Fruit fly (Drosophila melanogaster) whole organism, embryonic: ENCODE measurements around the gene Noc2.

ENCODE experiments used
- Blimp-1 ChIP-seq: fragments of 200-800 bp; sonication (Bioruptor generic); optimal IDR thresholded peaks from 3 replicates; lab custom pipeline; 2018; ENCODE audit warnings: missing biosample characterization, missing genetic modification characterization, mild to moderate bottlenecking, moderate library complexity, missing genetic modification reagents
- CG10274 ChIP-seq: fragments of 200-800 bp; sonication (Bioruptor generic); optimal IDR thresholded peaks from 3 replicates; lab custom pipeline; 2017; ENCODE audit warnings: missing biosample characterization, mild to moderate bottlenecking, missing genetic modification characterization
- CG10431 ChIP-seq: fragments of 200-800 bp; sonication (Bioruptor generic); optimal IDR thresholded peaks from 3 replicates; lab custom pipeline; 2018; ENCODE audit warnings: missing biosample characterization, mild to moderate bottlenecking, missing genetic modification characterization
- CG10654 ChIP-seq: fragments of 200-800 bp; sonication (Bioruptor generic); optimal IDR thresholded peaks from 2 replicates; lab custom pipeline; 2016; ENCODE audit warnings: missing biosample characterization, missing genetic modification characterization
- CG11093 ChIP-seq: fragments of 200-800 bp; sonication (Bioruptor generic); IDR thresholded peaks from 3 replicates; pipeline ENCODE4 v1.3.6; 2022; ENCODE audit warnings: missing biosample characterization, missing genetic modification characterization
- CG11696 ChIP-seq: fragments of 200-800 bp; sonication (Bioruptor generic); IDR thresholded peaks from 2 replicates; pipeline ENCODE4 v1.3.6; 2022; ENCODE audit warnings: missing biosample characterization, missing genetic modification characterization
- CG12659 ChIP-seq: fragments of 200-800 bp; sonication (Bioruptor generic); optimal IDR thresholded peaks from 3 replicates; lab custom pipeline; 2017; ENCODE audit warnings: mild to moderate bottlenecking, missing biosample characterization, missing genetic modification reagents, missing genetic modification characterization
- CG13775 ChIP-seq: fragments of 200-800 bp; sonication (Bioruptor generic); optimal IDR thresholded peaks from 3 replicates; lab custom pipeline; 2017; ENCODE audit warnings: missing biosample characterization, mild to moderate bottlenecking, missing genetic modification characterization
- CG13894 ChIP-seq: fragments of 200-800 bp; sonication (Bioruptor generic); optimal IDR thresholded peaks from 3 replicates; lab custom pipeline; 2018; ENCODE audit warnings: missing biosample characterization, mild to moderate bottlenecking, missing genetic modification characterization, moderate library complexity
- CG1529 ChIP-seq: fragments of 200-800 bp; sonication (Bioruptor generic); optimal IDR thresholded peaks from 3 replicates; lab custom pipeline; 2018; ENCODE audit warnings: missing biosample characterization, missing genetic modification characterization
- CG16815 ChIP-seq: fragments of 200-800 bp; sonication (Bioruptor generic); optimal IDR thresholded peaks from 3 replicates; lab custom pipeline; 2017; ENCODE audit warnings: missing biosample characterization, mild to moderate bottlenecking, missing genetic modification characterization
- CG17385 ChIP-seq: fragments of 200-800 bp; sonication (Bioruptor generic); optimal IDR thresholded peaks from 3 replicates; lab custom pipeline; 2018; ENCODE audit warnings: missing biosample characterization, mild to moderate bottlenecking, missing genetic modification characterization
- CG3407 ChIP-seq: fragments of 200-800 bp; sonication (Bioruptor generic); optimal IDR thresholded peaks from 2 replicates; lab custom pipeline; 2018; ENCODE audit warnings: missing biosample characterization, mild to moderate bottlenecking, missing genetic modification characterization
- CG5245 ChIP-seq: fragments of 200-800 bp; sonication (Bioruptor generic); optimal IDR thresholded peaks from 3 replicates; lab custom pipeline; 2016; ENCODE audit warnings: missing biosample characterization, missing genetic modification characterization
- CG7928 ChIP-seq: fragments of 200-800 bp; sonication (Bioruptor generic); optimal IDR thresholded peaks from 2 replicates; lab custom pipeline; 2017; ENCODE audit warnings: missing biosample characterization, mild to moderate bottlenecking, missing genetic modification characterization
- CG7987 ChIP-seq: fragments of 200-800 bp; sonication (Bioruptor generic); optimal IDR thresholded peaks from 2 replicates; lab custom pipeline; 2018; ENCODE audit warnings: missing biosample characterization, mild to moderate bottlenecking, missing genetic modification characterization, moderate library complexity
- CkIIα-i1 ChIP-seq: fragments of 200-800 bp; sonication (Bioruptor generic); IDR thresholded peaks from 2 replicates; pipeline ENCODE4 v1.3.6; 2022; ENCODE audit warnings: missing biosample characterization, missing genetic modification characterization
- D ChIP-seq, 2 experiments: fragments of 200-800 bp in 1 of 2; fragments of >200 bp in 1 of 2; sonication (Bioruptor generic) in 1 of 2; optimal IDR thresholded peaks; 2 replicates in 1 of 2; 3 replicates in 1 of 2; lab custom pipeline; 2017; ENCODE audit warnings: mild to moderate bottlenecking in 1 of 2, missing biosample characterization in 1 of 2, missing genetic modification characterization in 1 of 2, missing genetic modification reagents in 1 of 2
- Fer3 ChIP-seq: fragments of 200-800 bp; sonication (Bioruptor generic); optimal IDR thresholded peaks from 2 replicates; lab custom pipeline; 2018; ENCODE audit warnings: missing biosample characterization, mild to moderate bottlenecking, missing genetic modification characterization, moderate library complexity
- Gsc ChIP-seq: fragments of 200-800 bp; sonication (Bioruptor generic); IDR thresholded peaks from 2 replicates; pipeline ENCODE4 v1.3.6; 2022; ENCODE audit warnings: missing biosample characterization, missing genetic modification characterization
- Gug ChIP-seq: fragments of 200-800 bp; sonication (Bioruptor generic); IDR thresholded peaks from 4 replicates; pipeline ENCODE4 v1.3.6; 2022; ENCODE audit warnings: missing biosample characterization, missing genetic modification characterization
- H15 ChIP-seq: fragments of 200-800 bp; sonication (Bioruptor generic); IDR thresholded peaks from 3 replicates; pipeline ENCODE4 v1.3.6; 2022; ENCODE audit warnings: missing biosample characterization, missing genetic modification characterization
- HLH4C ChIP-seq: fragments of 200-800 bp; sonication (Bioruptor generic); IDR thresholded peaks from 3 replicates; pipeline ENCODE4 v1.3.6; 2022; ENCODE audit warnings: missing biosample characterization, missing genetic modification characterization; ENCODE audit not compliant: partially characterized antibody
- HLH54F ChIP-seq: fragments of 200-800 bp; sonication (Bioruptor generic); optimal IDR thresholded peaks from 3 replicates; lab custom pipeline; 2016; ENCODE audit warnings: missing biosample characterization, missing genetic modification characterization
- Hand ChIP-seq: fragments of 200-800 bp; sonication (Bioruptor generic); optimal IDR thresholded peaks from 2 replicates; lab custom pipeline; 2017; ENCODE audit warnings: mild to moderate bottlenecking, missing biosample characterization, missing genetic modification reagents, missing genetic modification characterization
- Hmx ChIP-seq: fragments of 200-800 bp; sonication (Bioruptor generic); optimal IDR thresholded peaks from 2 replicates; lab custom pipeline; 2016; ENCODE audit warnings: missing biosample characterization, missing genetic modification characterization
- Hr78 ChIP-seq, 2 experiments: fragments of 200-800 bp in 1 of 2; fragments of >200 bp in 1 of 2; sonication (Bioruptor generic) in 1 of 2; optimal IDR thresholded peaks; 2 replicates each; lab custom pipeline; 2017 to 2019; ENCODE audit warnings: missing biosample characterization in 2 of 2, missing genetic modification characterization in 2 of 2, mild to moderate bottlenecking in 1 of 2, moderate library complexity in 1 of 2
- Mrtf ChIP-seq: fragments of 200-800 bp; sonication (Bioruptor generic); IDR thresholded peaks from 3 replicates; pipeline ENCODE4 v1.3.6; 2022; ENCODE audit warnings: missing biosample characterization, missing genetic modification characterization
- Myb ChIP-seq: fragments of 200-800 bp; sonication (Bioruptor generic); optimal IDR thresholded peaks from 2 replicates; lab custom pipeline; 2016; ENCODE audit warnings: missing biosample characterization, missing genetic modification characterization
- NC2α ChIP-seq: fragments of 200-800 bp; sonication (Bioruptor generic); optimal IDR thresholded peaks from 2 replicates; lab custom pipeline; 2016; ENCODE audit warnings: missing biosample characterization, missing genetic modification characterization
- Nf-YB ChIP-seq: fragments of 200-800 bp; sonication (Bioruptor generic); optimal IDR thresholded peaks from 3 replicates; lab custom pipeline; 2019; ENCODE audit warnings: missing biosample characterization, mild to moderate bottlenecking, missing genetic modification characterization, moderate library complexity
- Optix ChIP-seq: fragments of 200-800 bp; sonication (Bioruptor generic); IDR thresholded peaks from 3 replicates; pipeline ENCODE4 v1.3.6; 2022; ENCODE audit warnings: missing biosample characterization, missing genetic modification characterization
- Ravus ChIP-seq: fragments of 200-800 bp; sonication (Bioruptor generic); IDR thresholded peaks from 2 replicates; pipeline ENCODE4 v1.3.6; 2022; ENCODE audit warnings: missing biosample characterization, missing genetic modification characterization
- Scr ChIP-seq: fragments of 200-800 bp; sonication (Bioruptor generic); IDR thresholded peaks from 2 replicates; pipeline ENCODE4 v1.3.6; 2022; ENCODE audit warnings: missing biosample characterization, missing genetic modification characterization; ENCODE audit not compliant: partially characterized antibody
- ac ChIP-seq: fragments of 200-800 bp; sonication (Bioruptor generic); optimal IDR thresholded peaks from 3 replicates; lab custom pipeline; 2017; ENCODE audit warnings: missing biosample characterization, mild to moderate bottlenecking, missing genetic modification characterization
- bowl ChIP-seq: fragments of 200-800 bp; sonication (Bioruptor generic); IDR thresholded peaks from 2 replicates; pipeline ENCODE4 v1.3.6; 2022; ENCODE audit warnings: missing biosample characterization, missing genetic modification characterization
- bsh ChIP-seq, 2 experiments: fragments of 200-800 bp; sonication (Bioruptor generic); optimal IDR thresholded peaks; 2 replicates each; lab custom pipeline; 2017 to 2018; ENCODE audit warnings: mild to moderate bottlenecking in 2 of 2, missing biosample characterization in 2 of 2, missing genetic modification characterization in 2 of 2, moderate library complexity in 1 of 2
- ci ChIP-seq: fragments of 200-800 bp; sonication (Bioruptor generic); IDR thresholded peaks from 3 replicates; pipeline ENCODE4 v1.3.6; 2022; ENCODE audit warnings: missing biosample characterization, missing genetic modification characterization
- disco-r ChIP-seq: fragments of 200-800 bp; sonication (Bioruptor generic); optimal IDR thresholded peaks from 2 replicates; lab custom pipeline; 2016; ENCODE audit warnings: missing biosample characterization, missing genetic modification characterization
- en ChIP-seq: fragments of 200-800 bp; sonication (Bioruptor generic); optimal IDR thresholded peaks from 2 replicates; lab custom pipeline; 2016; ENCODE audit warnings: missing biosample characterization, missing genetic modification characterization
- gsb ChIP-seq: fragments of 200-800 bp; sonication (Bioruptor generic); IDR thresholded peaks from 2 replicates; pipeline ENCODE4 v1.3.6; 2022; ENCODE audit warnings: missing biosample characterization, missing genetic modification characterization
- otp ChIP-seq: fragments of 200-800 bp; sonication (Bioruptor generic); IDR thresholded peaks from 3 replicates; pipeline ENCODE4, ENCODE4 v1.3.6; 2022; ENCODE audit warnings: missing biosample characterization, missing genetic modification characterization
- pan ChIP-seq, 4 experiments: fragments of >200 bp in 3 of 4; fragments of 200-800 bp in 1 of 4; sonication (Bioruptor generic) in 1 of 4; optimal IDR thresholded peaks in 3 of 4; IDR thresholded peaks in 1 of 4; 2 replicates each; pipeline versions ENCODE4 v1.3.6 to Lab custom; 2017 to 2022; ENCODE audit warnings: missing biosample characterization in 2 of 4, missing genetic modification characterization in 2 of 4, mixed read lengths in 1 of 4
- peb ChIP-seq: fragments of 200-800 bp; sonication (Bioruptor generic); IDR thresholded peaks from 2 replicates; pipeline ENCODE4 v1.3.6; 2022; ENCODE audit warnings: missing biosample characterization, missing genetic modification characterization
- phol ChIP-seq: fragments of 200-800 bp; sonication (Bioruptor generic); optimal IDR thresholded peaks from 3 replicates; lab custom pipeline; 2018; ENCODE audit warnings: missing biosample characterization, mild to moderate bottlenecking, missing genetic modification characterization, moderate library complexity
- pzg ChIP-seq: fragments of 200-800 bp; sonication (Bioruptor generic); optimal IDR thresholded peaks from 3 replicates; lab custom pipeline; 2018; ENCODE audit warnings: missing biosample characterization, mild to moderate bottlenecking, missing genetic modification characterization, moderate library complexity
- repo ChIP-seq: fragments of 200-800 bp; sonication (Bioruptor generic); optimal IDR thresholded peaks from 2 replicates; lab custom pipeline; 2016; ENCODE audit warnings: missing biosample characterization, missing genetic modification characterization
- sd ChIP-seq: fragments of 200-800 bp; sonication (Bioruptor generic); optimal IDR thresholded peaks from 3 replicates; lab custom pipeline; 2018; ENCODE audit warnings: missing biosample characterization, mild to moderate bottlenecking, missing genetic modification characterization, moderate library complexity
- sim ChIP-seq: fragments of 200-800 bp; sonication (Bioruptor generic); IDR thresholded peaks from 2 replicates; pipeline ENCODE4 v1.3.6; 2022; ENCODE audit warnings: missing biosample characterization, missing genetic modification characterization
- yki ChIP-seq: fragments of >200 bp; optimal IDR thresholded peaks from 3 replicates; lab custom pipeline; 2018
- zfh2 ChIP-seq: fragments of 200-800 bp; sonication (Bioruptor generic); optimal IDR thresholded peaks from 2 replicates; lab custom pipeline; 2016; ENCODE audit warnings: missing biosample characterization, missing genetic modification characterization

Gene Noc2

DNA sequence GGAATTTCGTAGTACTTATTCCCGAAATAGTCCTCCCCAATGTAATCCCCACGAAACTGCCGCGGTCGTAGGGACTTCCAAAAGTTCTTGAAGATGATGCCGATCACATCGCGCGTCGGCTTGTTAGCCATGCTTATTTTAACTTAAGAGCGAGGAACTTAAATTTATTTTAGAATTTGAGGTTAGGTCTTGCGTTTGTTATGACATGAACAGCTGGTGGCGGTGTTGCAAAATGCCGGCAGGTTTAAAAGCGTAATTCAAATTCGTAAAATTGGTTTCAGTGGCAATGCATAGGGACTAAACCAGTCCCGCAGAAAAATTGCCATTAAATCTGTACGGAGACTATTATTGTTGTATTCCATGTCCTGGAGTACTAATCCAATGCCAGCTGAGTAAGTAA, 3.0 kb downstream of the Noc2 start (continued):
- no peak for TF ChIP-seq Ravus
- peak; percentile 87 for TF ChIP-seq Myb (GFP tag; lab: Kevin White, UChicago)
- TF ChIP-seq CkIIα-i1 (GFP tag; lab: Robert Waterston, UW), result no peak
- no peak for TF ChIP-seq CG13775
- no peak for TF ChIP-seq CG1529 (GFP tag; lab: Kevin White, UChicago)
- no peak for TF ChIP-seq Nf-YB (GFP tag; lab: Kevin White, UChicago)
- TF ChIP-seq H15 (GFP tag; lab: Robert Waterston, UW), result no peak
- no peak for TF ChIP-seq ci (GFP tag; lab: Robert Waterston, UW)
- no peak for TF ChIP-seq gsb (GFP tag; lab: Robert Waterston, UW)
- TF ChIP-seq HLH54F (GFP tag; lab: Kevin White, UChicago), result peak; percentile 10
- TF ChIP-seq CG10274 (GFP tag; lab: Kevin White, UChicago), result no peak
- no peak for TF ChIP-seq Hmx
- no peak for TF ChIP-seq CG11696 (GFP tag; lab: Robert Waterston, UW)
- no peak for TF ChIP-seq sd
- no peak for TF ChIP-seq pan (optimal IDR thresholded peaks at IDR 0.05; lab: Kevin White, UChicago)
- TF ChIP-seq pan (GFP tag; optimal IDR thresholded peaks at IDR 0.05 in 1 of 2, IDR thresholded peaks at IDR 0.05 in 1 of 2), result no peak
- no peak for TF ChIP-seq Scr (GFP tag; lab: Robert Waterston, UW)
- TF ChIP-seq HLH4C (GFP tag; lab: Robert Waterston, UW), result no peak
- no peak for TF ChIP-seq CG5245 (GFP tag; lab: Kevin White, UChicago)
- no peak for TF ChIP-seq CG10654
- no peak for TF ChIP-seq CG7928 (GFP tag; lab: Kevin White, UChicago)
- no peak for TF ChIP-seq Optix (GFP tag; lab: Robert Waterston, UW)
- TF ChIP-seq bowl, result no peak
- no peak for TF ChIP-seq CG11093 (GFP tag; lab: Robert Waterston, UW)
- TF ChIP-seq CG16815 (GFP tag; lab: Kevin White, UChicago), result no peak
- no peak for TF ChIP-seq CG7987 (GFP tag; lab: Kevin White, UChicago)
- TF ChIP-seq ac (GFP tag; lab: Kevin White, UChicago), result no peak
- TF ChIP-seq CG10431 (GFP tag; lab: Kevin White, UChicago), result no peak
- TF ChIP-seq NC2α (GFP tag; lab: Kevin White, UChicago), result no peak
- no peak for TF ChIP-seq repo (GFP tag; lab: Kevin White, UChicago)
- TF ChIP-seq CG13894 (tag; lab: Kevin White, UChicago), result no peak
- TF ChIP-seq pzg (GFP tag; lab: Kevin White, UChicago), result peak; percentile 63
- TF ChIP-seq Hand, result no peak
- TF ChIP-seq sim, result no peak
- no peak for TF ChIP-seq D (optimal IDR thresholded peaks at IDR 0.05; lab: Kevin White, UChicago)
- no peak for TF ChIP-seq D (GFP tag; optimal IDR thresholded peaks at IDR 0.05; lab: Kevin White, UChicago)
- no peak for TF ChIP-seq Gug (GFP tag; lab: Robert Waterston, UW)
- TF ChIP-seq Mrtf, result no peak
- TF ChIP-seq Blimp-1 (GFP tag; lab: Kevin White, UChicago), result no peak
- no peak for TF ChIP-seq bsh (GFP tag; optimal IDR thresholded peaks at IDR 0.05; lab: Kevin White, UChicago)
- TF ChIP-seq Gsc (GFP tag; lab: Robert Waterston, UW), result no peak
- TF ChIP-seq en (GFP tag; lab: Kevin White, UChicago), result no peak
- TF ChIP-seq phol (tag; lab: Kevin White, UChicago), result peak; percentile 10
- peak; percentile 21 for TF ChIP-seq CG12659
- no peak for TF ChIP-seq Hr78 (GFP tag; optimal IDR thresholded peaks at IDR 0.05; lab: Kevin White, UChicago)
- TF ChIP-seq peb (GFP tag; lab: Robert Waterston, UW), result no peak
- no peak for TF ChIP-seq disco-r (GFP tag; lab: Kevin White, UChicago)
- peak; percentile 1 for TF ChIP-seq CG17385 (GFP tag; lab: Kevin White, UChicago)
- TF ChIP-seq yki (lab: Kevin White, UChicago), result no peak
- TF ChIP-seq Fer3 (tag; lab: Kevin White, UChicago), result no peak
- TF ChIP-seq otp (GFP tag; lab: Robert Waterston, UW), result no peak
- peak; percentile 31 for TF ChIP-seq zfh2 (GFP tag; lab: Kevin White, UChicago)
- TF ChIP-seq CG3407 (GFP tag; lab: Kevin White, UChicago), result no peak
